Worm (Caenorhabditis elegans) whole organism, L4 larva: ENCODE data around the gene srv-31.

ENCODE experiments used
- T20F7.1 ChIP-seq: fragments of 200-800 bp; sonication (Bioruptor generic); optimal IDR thresholded peaks from 2 replicates; lab custom pipeline; 2018; ENCODE audit warnings: mild to moderate bottlenecking, missing genetic modification characterization, missing compliant biosample characterization
- T26A8.4 ChIP-seq: fragments of 200-800 bp; sonication (Bioruptor generic); IDR thresholded peaks from 2 replicates; pipeline ENCODE4 v1.3.6; 2022; ENCODE audit warnings: missing genetic modification characterization, missing compliant biosample characterization
- Y105C5A.15 ChIP-seq: fragments of 200-800 bp; sonication (Bioruptor generic); IDR thresholded peaks from 2 replicates; pipeline ENCODE4 v1.3.6; 2022; ENCODE audit warnings: missing genetic modification characterization, missing compliant biosample characterization
- Y48G9A.11 ChIP-seq: fragments of 200-800 bp; sonication (Bioruptor generic); IDR thresholded peaks from 2 replicates; pipeline ENCODE4 v1.3.6; 2022; ENCODE audit warnings: missing genetic modification reagents, missing genetic modification characterization, missing compliant biosample characterization
- aha-1 ChIP-seq: fragments of 150-350 bp; peaks from one replicate; lab custom pipeline; 2014; ENCODE audit warnings: missing biosample characterization, missing genetic modification characterization
- aly-2 ChIP-seq: sonication (generic microtip); optimal IDR thresholded peaks from 2 replicates; lab custom pipeline; 2018; ENCODE audit warnings: missing biosample characterization, missing genetic modification characterization
- ama-1 ChIP-seq: fragments of 150-350 bp; optimal IDR thresholded peaks from 2 replicates; lab custom pipeline; 2014; ENCODE audit warnings: inconsistent platforms, mixed read lengths
- ceh-44 ChIP-seq: fragments of 200-800 bp; sonication (Bioruptor generic); IDR thresholded peaks from 2 replicates; pipeline ENCODE4 v1.3.6; 2022; ENCODE audit warnings: missing genetic modification reagents, missing genetic modification characterization, missing compliant biosample characterization
- ceh-82 ChIP-seq: sonication (generic microtip); optimal IDR thresholded peaks from 2 replicates; lab custom pipeline; 2017; ENCODE audit warnings: missing biosample characterization, missing genetic modification characterization
- daf-12 ChIP-seq: fragments of 150-350 bp; optimal IDR thresholded peaks from 2 replicates; lab custom pipeline; 2014; ENCODE audit warnings: missing biosample characterization, missing genetic modification reagents, missing genetic modification characterization
- daf-16 ChIP-seq, 3 experiments: sonication (generic microtip); optimal IDR thresholded peaks; 2 replicates each; lab custom pipeline; 2016 to 2017; ENCODE audit warnings: missing genetic modification characterization in 3 of 3, missing genetic modification reagents in 3 of 3, mild to moderate bottlenecking in 2 of 3, missing compliant biosample characterization in 2 of 3, missing biosample characterization in 1 of 3, moderate library complexity in 1 of 3
- dmd-6 ChIP-seq: fragments of 200-800 bp; sonication (Bioruptor generic); IDR thresholded peaks from 2 replicates; pipeline ENCODE4 v1.3.6; 2022; ENCODE audit warnings: missing genetic modification reagents, missing genetic modification characterization, missing compliant biosample characterization
- dmd-9 ChIP-seq: fragments of 200-800 bp; sonication (Bioruptor generic); IDR thresholded peaks from 2 replicates; pipeline ENCODE4 v1.3.6; 2022; ENCODE audit warnings: missing genetic modification reagents, missing genetic modification characterization, missing compliant biosample characterization
- duxl-1 ChIP-seq: sonication (generic microtip); optimal IDR thresholded peaks from 2 replicates; lab custom pipeline; 2016; ENCODE audit warnings: mild to moderate bottlenecking, missing genetic modification characterization, moderate library complexity, missing compliant biosample characterization; ENCODE audit not compliant: poor library complexity
- dve-1 ChIP-seq: sonication (generic microtip); optimal IDR thresholded peaks from 2 replicates; lab custom pipeline; 2017; ENCODE audit warnings: antibody characterized with exemption, mild to moderate bottlenecking, missing genetic modification characterization, missing compliant biosample characterization; ENCODE audit not compliant: insufficient read depth
- egl-27 ChIP-seq: sonication (generic microtip); optimal IDR thresholded peaks from 3 replicates; lab custom pipeline; 2017; ENCODE audit warnings: missing biosample characterization, missing genetic modification reagents, missing genetic modification characterization
- fos-1 ChIP-seq: fragments of 150-350 bp; optimal IDR thresholded peaks from 2 replicates; lab custom pipeline; 2014; ENCODE audit warnings: missing biosample characterization, missing genetic modification characterization
- gei-8 ChIP-seq: fragments of 200-800 bp; sonication (Bioruptor generic); optimal IDR thresholded peaks from 2 replicates; lab custom pipeline; 2018; ENCODE audit warnings: mild to moderate bottlenecking, missing genetic modification characterization, missing compliant biosample characterization
- hif-1 ChIP-seq, 2 experiments: sonication (generic microtip); optimal IDR thresholded peaks; 2 replicates each; lab custom pipeline; 2016 to 2017; ENCODE audit warnings: missing compliant biosample characterization in 2 of 2, missing genetic modification characterization in 2 of 2, missing genetic modification reagents in 2 of 2, missing genotype in 2 of 2, mild to moderate bottlenecking in 1 of 2
- hlh-30 ChIP-seq: sonication (generic microtip); optimal IDR thresholded peaks from 2 replicates; lab custom pipeline; 2017; ENCODE audit warnings: antibody characterized with exemption, mild to moderate bottlenecking, missing genetic modification characterization, missing compliant biosample characterization; ENCODE audit not compliant: insufficient read depth
- lim-7 ChIP-seq: fragments of 200-800 bp; sonication (Bioruptor generic); IDR thresholded peaks from 2 replicates; pipeline ENCODE4 v1.3.6; 2022; ENCODE audit warnings: missing genetic modification characterization, missing compliant biosample characterization
- lin-13 ChIP-seq: fragments of 150-350 bp; optimal IDR thresholded peaks from 2 replicates; lab custom pipeline; 2014; ENCODE audit warnings: missing biosample characterization, missing genetic modification reagents, missing genetic modification characterization
- lin-15B ChIP-seq: fragments of 150-350 bp; sonication (generic microtip); optimal IDR thresholded peaks from 3 replicates; lab custom pipeline; 2014; ENCODE audit warnings: missing biosample characterization, missing genetic modification characterization
- lin-38 ChIP-seq: fragments of 200-800 bp; sonication (Bioruptor generic); IDR thresholded peaks from 2 replicates; pipeline ENCODE4 v1.3.6; 2022; ENCODE audit warnings: missing genetic modification reagents, missing genetic modification characterization, missing compliant biosample characterization
- lin-39 ChIP-seq: fragments of 150-350 bp; optimal IDR thresholded peaks from 2 replicates; lab custom pipeline; 2014; ENCODE audit warnings: missing biosample characterization, missing genetic modification reagents, missing genetic modification characterization
- lir-3 ChIP-seq: sonication (generic microtip); optimal IDR thresholded peaks from 2 replicates; lab custom pipeline; 2016; ENCODE audit warnings: mild to moderate bottlenecking, missing genetic modification characterization, missing compliant biosample characterization
- lsy-2 ChIP-seq, 2 experiments: fragments of 150-350 bp in 1 of 2; sonication (generic microtip) in 1 of 2; optimal IDR thresholded peaks; 2 replicates each; lab custom pipeline; 2014 to 2017; ENCODE audit warnings: missing biosample characterization in 2 of 2, missing genetic modification characterization in 2 of 2
- madf-5 ChIP-seq, 2 experiments: fragments of 200-800 bp; sonication (Bioruptor generic); IDR thresholded peaks; 2 replicates each; pipeline ENCODE4 v1.3.6; 2022; ENCODE audit warnings: missing compliant biosample characterization in 2 of 2, missing genetic modification characterization in 2 of 2
- madf-9 ChIP-seq: fragments of 200-800 bp; sonication (Bioruptor generic); conservative IDR thresholded peaks from 2 replicates; pipeline ENCODE4 v1.3.6; 2022; ENCODE audit warnings: missing genetic modification reagents, missing genetic modification characterization, missing compliant biosample characterization
- mep-1 ChIP-seq: fragments of 150-350 bp; sonication (generic microtip); optimal IDR thresholded peaks from 3 replicates; lab custom pipeline; 2014; ENCODE audit warnings: missing biosample characterization, missing genetic modification characterization
- nhr-111 ChIP-seq: fragments of 200-800 bp; sonication (Bioruptor generic); optimal IDR thresholded peaks from 2 replicates; lab custom pipeline; 2018; ENCODE audit warnings: mild to moderate bottlenecking, missing genetic modification characterization, missing compliant biosample characterization
- nhr-237 ChIP-seq: sonication (generic microtip); optimal IDR thresholded peaks from 2 replicates; lab custom pipeline; 2017; ENCODE audit warnings: missing biosample characterization, missing genetic modification characterization
- nhr-25 ChIP-seq: sonication (generic microtip); optimal IDR thresholded peaks from 2 replicates; lab custom pipeline; 2017; ENCODE audit warnings: missing genetic modification characterization, mild to moderate bottlenecking, missing compliant biosample characterization, antibody characterized with exemption, moderate library complexity, borderline replicate concordance; ENCODE audit not compliant: insufficient read depth
- nhr-28 ChIP-seq: fragments of 150-350 bp; optimal IDR thresholded peaks from 2 replicates; lab custom pipeline; 2014; ENCODE audit warnings: missing biosample characterization, missing genetic modification characterization
- nhr-6 ChIP-seq: fragments of 150-350 bp; optimal IDR thresholded peaks from 2 replicates; lab custom pipeline; 2014; ENCODE audit warnings: missing biosample characterization, missing genetic modification characterization
- pqm-1 ChIP-seq: sonication (generic microtip); optimal IDR thresholded peaks from 2 replicates; lab custom pipeline; 2017; ENCODE audit warnings: missing biosample characterization, missing genetic modification characterization
- sdz-12 ChIP-seq: fragments of 200-800 bp; sonication (Bioruptor generic); optimal IDR thresholded peaks from 2 replicates; lab custom pipeline; 2018; ENCODE audit warnings: mild to moderate bottlenecking, missing genetic modification characterization, missing compliant biosample characterization
- snpc-4 ChIP-seq: fragments of 150-350 bp; optimal IDR thresholded peaks from 2 replicates; lab custom pipeline; 2014; ENCODE audit warnings: missing biosample characterization, missing genetic modification characterization
- spr-1 ChIP-seq: sonication (generic microtip); optimal IDR thresholded peaks from 2 replicates; lab custom pipeline; 2016; ENCODE audit warnings: mild to moderate bottlenecking, missing genetic modification characterization, missing compliant biosample characterization
- zfp-3 ChIP-seq: fragments of 200-800 bp; sonication (Bioruptor generic); conservative IDR thresholded peaks from 2 replicates; pipeline ENCODE4 v1.3.6; 2022; ENCODE audit warnings: missing genetic modification reagents, missing genetic modification characterization, missing compliant biosample characterization
- zip-11 ChIP-seq: fragments of 200-800 bp; sonication (Bioruptor generic); IDR thresholded peaks from 2 replicates; pipeline ENCODE4 v1.3.6; 2022; ENCODE audit warnings: missing genetic modification characterization, missing compliant biosample characterization
- ztf-11 ChIP-seq: fragments of 150-350 bp; optimal IDR thresholded peaks from 2 replicates; lab custom pipeline; 2014; ENCODE audit warnings: missing biosample characterization, missing genetic modification characterization

Gene srv-31

DNA sequence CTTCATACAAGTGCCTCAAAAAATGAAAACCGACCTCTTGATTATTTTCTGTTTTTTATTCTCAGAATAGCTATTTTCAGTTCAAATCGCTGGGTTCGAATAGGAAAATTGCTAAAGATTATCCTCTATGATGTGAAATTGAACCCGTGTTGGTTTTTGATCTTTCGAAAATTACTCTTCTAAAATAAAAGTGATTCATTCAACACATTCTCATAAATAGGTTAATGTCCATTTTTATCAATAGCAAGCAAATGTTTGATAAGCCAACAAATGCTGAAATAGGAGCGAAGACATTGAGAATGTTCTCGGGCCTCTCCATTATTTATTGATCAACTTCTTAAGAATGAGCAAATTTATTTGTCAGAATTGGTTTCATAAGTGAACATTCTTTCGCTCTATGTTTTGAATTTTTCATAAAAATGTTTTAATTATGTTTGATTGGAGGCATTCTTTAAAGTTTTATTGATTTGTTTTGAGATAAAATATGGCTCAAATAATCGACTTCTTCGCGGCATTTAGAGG is 39.0 kb downstream of the srv-31 start, which contains the start of gene F58F9.3 (continued):
- TF ChIP-seq T26A8.4 (GFP tag; lab: Robert Waterston, UW) (no peak), pqm-1 (tag; lab: Kevin White, UChicago) (peak; percentile 52), sdz-12 (GFP tag; lab: Kevin White, UChicago) (no peak), daf-16 (GFP tag; optimal IDR thresholded peaks at IDR 0.05; lab: Kevin White, UChicago) (no peak), daf-16 (tag; optimal IDR thresholded peaks at IDR 0.05; lab: Kevin White, UChicago) (peak; percentile 79), aha-1 (tag; lab: Kevin White, UChicago) (peak; percentile 73), mep-1 (no peak), ceh-82 (no peak), dmd-6 (GFP tag; lab: Robert Waterston, UW) (peak; percentile 25; the same call in 1 of the 2 replicates), nhr-25 (tag; lab: Kevin White, UChicago) (no peak), lin-15B (tag; lab: Kevin White, UChicago) (no peak), lin-38 (no peak), nhr-6 (no peak), snpc-4 (tag; lab: Kevin White, UChicago) (no peak), T20F7.1 (GFP tag; lab: Kevin White, UChicago) (no peak), ztf-11 (no peak), hif-1 (tag; optimal IDR thresholded peaks at IDR 0.05; lab: Kevin White, UChicago) (no peak), lin-13 (GFP tag; lab: Kevin White, UChicago) (no peak), spr-1 (tag; lab: Kevin White, UChicago) (no peak), dmd-9 (GFP tag; lab: Robert Waterston, UW) (no peak), madf-5 (GFP tag; IDR thresholded peaks at IDR 0.05; lab: Robert Waterston, UW) (no peak), dve-1 (peak; percentile 30), aly-2 (tag; lab: Kevin White, UChicago) (no peak)
- TF ChIP-seq, all 104 proteins: peak for 7

DNA sequence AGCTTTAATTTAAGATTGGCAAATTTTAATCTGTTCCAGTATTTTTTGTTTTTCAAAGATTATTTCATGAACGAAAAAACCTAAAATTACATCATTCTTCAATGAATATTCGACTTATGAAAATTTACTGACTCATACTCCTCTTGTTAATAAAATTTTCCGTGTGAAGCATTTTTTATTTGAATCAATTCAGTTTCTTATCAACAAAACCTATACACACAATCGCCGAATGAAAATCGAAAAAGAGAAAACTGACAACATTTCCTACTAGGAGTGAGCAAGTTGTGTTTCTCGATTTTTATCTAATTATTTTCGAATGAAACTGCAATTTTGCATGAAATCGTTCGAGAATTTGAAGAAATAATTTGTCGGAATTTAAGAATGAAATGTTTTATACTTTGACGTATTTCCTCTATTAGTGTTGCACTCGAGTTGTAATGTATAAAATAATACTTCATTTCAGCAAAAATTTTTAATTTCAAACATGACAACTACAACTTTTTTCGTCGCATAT is 41.2 kb downstream of the srv-31 start, which contains the start of gene F58F9.4:
Gene F58F9.4 (plus strand): TSS at position 464 of the 514 bp plus-strand sequence.
- TF ChIP-seq pqm-1 (tag; lab: Kevin White, UChicago) (peak; percentile 41), T26A8.4 (GFP tag; lab: Robert Waterston, UW) (no peak), zfp-3 (GFP tag; lab: Robert Waterston, UW) (no peak), nhr-28 (tag; lab: Kevin White, UChicago) (peak; percentile 28), gei-8 (GFP tag; lab: Kevin White, UChicago) (no peak), dmd-6 (GFP tag; lab: Robert Waterston, UW) (peak; percentile 37; the same call in 1 of the 2 replicates), daf-16 (GFP tag; optimal IDR thresholded peaks at IDR 0.05; lab: Kevin White, UChicago) (no peak), daf-16 (tag; optimal IDR thresholded peaks at IDR 0.05; lab: Kevin White, UChicago) (peak; percentile 31)

DNA sequence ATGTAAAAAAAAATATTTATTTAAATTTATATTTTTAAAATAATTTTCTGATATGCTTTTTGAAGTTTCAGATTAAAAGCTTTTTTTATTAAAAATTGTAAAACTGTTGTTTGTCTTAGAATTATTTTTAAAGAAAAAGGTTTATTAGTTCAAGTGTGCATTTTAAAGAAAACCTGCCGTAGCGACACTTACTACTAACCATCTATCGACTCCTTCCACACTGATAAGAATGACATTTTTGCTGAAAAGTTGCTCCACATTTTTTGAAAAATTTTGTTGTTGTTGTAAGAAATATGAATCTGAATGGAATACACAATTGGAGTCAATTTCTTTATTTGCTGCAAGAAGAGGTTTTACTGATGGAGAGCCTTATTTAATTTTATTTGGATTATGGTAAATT is 43.8 kb downstream of the srv-31 start, which contains the start of gene C49A9.1:
Gene C49A9.1 (plus strand): TSS at position 217 of the 400 bp plus-strand sequence.
- no peak for TF ChIP-seq ceh-44 (GFP tag; lab: Robert Waterston, UW)
- peak; percentile 70 for TF ChIP-seq pqm-1 (tag; lab: Kevin White, UChicago)
- TF ChIP-seq Y48G9A.11 (GFP tag; lab: Robert Waterston, UW): no peak
- TF ChIP-seq lir-3 (tag; lab: Kevin White, UChicago): no peak
- no peak for TF ChIP-seq lim-7 (GFP tag; lab: Robert Waterston, UW)
- no peak for TF ChIP-seq daf-12 (tag; lab: Kevin White, UChicago)
- TF ChIP-seq egl-27 (tag; lab: Kevin White, UChicago): no peak
- TF ChIP-seq nhr-237: no peak
- no peak for TF ChIP-seq duxl-1 (tag; lab: Kevin White, UChicago)
- no peak for TF ChIP-seq nhr-111 (GFP tag; lab: Kevin White, UChicago)
- no peak for TF ChIP-seq madf-5 (GFP tag; IDR thresholded peaks at IDR 0.05; lab: Robert Waterston, UW)
- peak; percentile 3 for TF ChIP-seq nhr-28 (tag; lab: Kevin White, UChicago)
- no peak for TF ChIP-seq lsy-2 (tag; optimal IDR thresholded peaks at IDR 0.05; lab: Kevin White, UChicago)
- peak; percentile 15 for TF ChIP-seq dve-1
- TF ChIP-seq snpc-4 (tag; lab: Kevin White, UChicago): no peak
- no peak for TF ChIP-seq lin-15B (tag; lab: Kevin White, UChicago)
- no peak for TF ChIP-seq hlh-30 (tag; lab: Kevin White, UChicago)
- no peak for TF ChIP-seq lin-39 (tag; lab: Kevin White, UChicago)
- no peak for TF ChIP-seq daf-16 (GFP tag; optimal IDR thresholded peaks at IDR 0.05; lab: Kevin White, UChicago)
- peak; percentile 46 for TF ChIP-seq daf-16 (tag; optimal IDR thresholded peaks at IDR 0.05; lab: Kevin White, UChicago)
- TF ChIP-seq Y105C5A.15 (GFP tag; lab: Robert Waterston, UW): no peak
- no peak for TF ChIP-seq fos-1 (tag; lab: Kevin White, UChicago)
- no peak for TF ChIP-seq ama-1 (lab: Kevin White, UChicago)
- peak; percentile 32 for TF ChIP-seq aha-1 (tag; lab: Kevin White, UChicago)
- no peak for TF ChIP-seq zip-11 (GFP tag; lab: Robert Waterston, UW)
- TF ChIP-seq gei-8 (GFP tag; lab: Kevin White, UChicago): no peak
- TF ChIP-seq madf-9 (GFP tag; lab: Robert Waterston, UW): no peak
- TF ChIP-seq, all 104 proteins: peak for 5
